Worm (Caenorhabditis elegans): ENCODE data around the gene K09E9.1.

The K09E9.1 gene

ce11 chrX:15617168-15617567 lies 3.1 kb upstream of the K09E9.1 start:
- TF ChIP-seq nhr-2 (tag; optimal IDR thresholded peaks at IDR 0.05) (no peak), pha-4 (tag; optimal IDR thresholded peaks at IDR 0.05) (no peak), lin-32 (GFP tag; optimal IDR thresholded peaks at IDR 0.05) (no peak), unc-120 (tag; optimal IDR thresholded peaks at IDR 0.05; ENCODE audit: poor library complexity, severe bottlenecking) (peak; percentile 29), ces-1 (GFP tag; optimal IDR thresholded peaks at IDR 0.05) (peak; percentile 60), mep-1 (tag; optimal IDR thresholded peaks at IDR 0.05) (no peak)

ce11 chrX:15619273-15619672 lies 1.0 kb upstream of the K09E9.1 start:
- TF ChIP-seq snpc-4 (tag; optimal IDR thresholded peaks at IDR 0.05) (no peak), mab-5 (tag; optimal IDR thresholded peaks at IDR 0.05) (no peak), hlh-1 (tag; optimal IDR thresholded peaks at IDR 0.05) (no peak), cnd-1 (tag; optimal IDR thresholded peaks at IDR 0.05) (no peak), M03D4.4 (tag; optimal IDR thresholded peaks at IDR 0.05) (no peak), drap-1 (GFP tag; optimal IDR thresholded peaks at IDR 0.05) (no peak), elt-1 (tag; optimal IDR thresholded peaks at IDR 0.05; ENCODE audit: borderline replicate concordance, insufficient read depth) (no peak), ceh-39 (tag; optimal IDR thresholded peaks at IDR 0.05) (no peak), lin-13 (tag; optimal IDR thresholded peaks at IDR 0.05) (no peak), zip-8 (tag; optimal IDR thresholded peaks at IDR 0.05) (no peak), nhr-28 (tag; optimal IDR thresholded peaks at IDR 0.05) (no peak), lin-32 (GFP tag; optimal IDR thresholded peaks at IDR 0.05) (no peak), nhr-12 (tag; optimal IDR thresholded peaks at IDR 0.05) (no peak), unc-39 (tag; optimal IDR thresholded peaks at IDR 0.05) (no peak), nhr-237 (tag; optimal IDR thresholded peaks at IDR 0.05) (no peak), blmp-1 (tag; optimal IDR thresholded peaks at IDR 0.05) (no peak), nhr-76 (tag; optimal IDR thresholded peaks at IDR 0.05) (no peak), ztf-11 (tag; optimal IDR thresholded peaks at IDR 0.05) (no peak)

ce11 chrX:15621001-15621400 lies 701 bp downstream of the K09E9.1 start:
- TF ChIP-seq cnd-1 (tag; optimal IDR thresholded peaks at IDR 0.05) = no peak
- no peak for TF ChIP-seq lin-13 (tag; optimal IDR thresholded peaks at IDR 0.05)
- TF ChIP-seq unc-62 (GFP tag; optimal IDR thresholded peaks at IDR 0.05) = no peak
- no peak for TF ChIP-seq unc-120 (tag; optimal IDR thresholded peaks at IDR 0.05; ENCODE audit: poor library complexity, severe bottlenecking)
- no peak for TF ChIP-seq pha-4 (tag; optimal IDR thresholded peaks at IDR 0.05)
- no peak for TF ChIP-seq elt-1 (tag; optimal IDR thresholded peaks at IDR 0.05; ENCODE audit: borderline replicate concordance, insufficient read depth)

ce11 chrX:15622041-15622440 lies 1.7 kb downstream of the K09E9.1 start:
- TF ChIP-seq zip-8 (tag; optimal IDR thresholded peaks at IDR 0.05) (peak; percentile 19), elt-1 (tag; optimal IDR thresholded peaks at IDR 0.05; ENCODE audit: borderline replicate concordance, insufficient read depth) (no peak)

ce11 chrX:15626119-15626850 lies 6.0 kb downstream of the K09E9.1 start:
- TF ChIP-seq sem-2 (GFP tag; optimal IDR thresholded peaks at IDR 0.05) (no peak), unc-62 (GFP tag; optimal IDR thresholded peaks at IDR 0.05) (peak; percentile 28)

ce11 chrX:15627814-15628213 lies 7.5 kb downstream of the K09E9.1 start:
- TF ChIP-seq ces-1 (GFP tag; optimal IDR thresholded peaks at IDR 0.05) (peak; percentile 62), mls-2 (tag; optimal IDR thresholded peaks at IDR 0.05) (no peak)

ce11 chrX:15628945-15629344 lies 8.6 kb downstream of the K09E9.1 start:
- TF ChIP-seq mls-2 (tag; optimal IDR thresholded peaks at IDR 0.05) (no peak), mab-5 (tag; optimal IDR thresholded peaks at IDR 0.05) (no peak), nhr-76 (tag; optimal IDR thresholded peaks at IDR 0.05) (no peak), blmp-1 (tag; optimal IDR thresholded peaks at IDR 0.05) (no peak), nhr-2 (tag; optimal IDR thresholded peaks at IDR 0.05) (no peak), ceh-83 (GFP tag; optimal IDR thresholded peaks at IDR 0.05) (no peak), drap-1 (GFP tag; optimal IDR thresholded peaks at IDR 0.05) (no peak), pha-4 (tag; optimal IDR thresholded peaks at IDR 0.05) (no peak), nhr-237 (tag; optimal IDR thresholded peaks at IDR 0.05) (no peak), M03D4.4 (tag; optimal IDR thresholded peaks at IDR 0.05) (no peak), zip-8 (tag; optimal IDR thresholded peaks at IDR 0.05) (no peak), unc-39 (tag; optimal IDR thresholded peaks at IDR 0.05) (no peak), sem-2 (GFP tag; optimal IDR thresholded peaks at IDR 0.05) (no peak)

Data from whole organism, mixed stage, embryonic.